Fruit fly (Drosophila melanogaster) whole organism, embryonic: Measurements from ENCODE around the gene Syx1A.

Experiments
- CG11085 ChIP-seq: fragments of 200-800 bp; sonication (Bioruptor generic); IDR thresholded peaks from 2 replicates; pipeline ENCODE4 v1.3.6; 2022; ENCODE audit warnings: missing biosample characterization, missing genetic modification characterization
- CG11398 ChIP-seq: fragments of 200-800 bp; sonication (Bioruptor generic); optimal IDR thresholded peaks from 2 replicates; lab custom pipeline; 2016; ENCODE audit warnings: missing biosample characterization, missing genetic modification characterization
- CG13775 ChIP-seq: fragments of 200-800 bp; sonication (Bioruptor generic); optimal IDR thresholded peaks from 3 replicates; lab custom pipeline; 2017; ENCODE audit warnings: missing biosample characterization, mild to moderate bottlenecking, missing genetic modification characterization
- CG14014 ChIP-seq: fragments of 200-800 bp; sonication (Bioruptor generic); IDR thresholded peaks from 2 replicates; pipeline ENCODE4 v1.3.6; 2022; ENCODE audit warnings: missing biosample characterization, missing genetic modification characterization
- CG14667 ChIP-seq: fragments of 200-800 bp; sonication (Bioruptor generic); IDR thresholded peaks from 2 replicates; pipeline ENCODE4 v1.3.6; 2022; ENCODE audit warnings: missing biosample characterization, missing genetic modification characterization
- CG15514 ChIP-seq: fragments of 200-800 bp; sonication (Bioruptor generic); optimal IDR thresholded peaks from 3 replicates; lab custom pipeline; 2017; ENCODE audit warnings: missing biosample characterization, missing genetic modification characterization, mild to moderate bottlenecking, moderate library complexity, missing genetic modification reagents
- CG16813 ChIP-seq: fragments of 200-800 bp; sonication (Bioruptor generic); IDR thresholded peaks from 3 replicates; pipeline ENCODE4 v1.3.6; 2022; ENCODE audit warnings: missing biosample characterization, missing genetic modification characterization; ENCODE audit not compliant: partially characterized antibody
- CG17802 ChIP-seq: fragments of 200-800 bp; sonication (Bioruptor generic); optimal IDR thresholded peaks from 2 replicates; lab custom pipeline; 2018; ENCODE audit warnings: missing biosample characterization, mild to moderate bottlenecking, missing genetic modification characterization, moderate library complexity
- CG2116 ChIP-seq: fragments of 200-800 bp; sonication (Bioruptor generic); optimal IDR thresholded peaks from 3 replicates; lab custom pipeline; 2018; ENCODE audit warnings: missing biosample characterization, mild to moderate bottlenecking, missing genetic modification characterization
- CG2120 ChIP-seq: fragments of 200-800 bp; sonication (Bioruptor generic); optimal IDR thresholded peaks from 3 replicates; lab custom pipeline; 2016; ENCODE audit warnings: missing biosample characterization, missing genetic modification characterization
- CG33213 ChIP-seq: fragments of 200-800 bp; sonication (Bioruptor generic); optimal IDR thresholded peaks from 3 replicates; lab custom pipeline; 2016; ENCODE audit warnings: missing biosample characterization, missing genetic modification characterization
- CG3407 ChIP-seq: fragments of 200-800 bp; sonication (Bioruptor generic); optimal IDR thresholded peaks from 2 replicates; lab custom pipeline; 2018; ENCODE audit warnings: missing biosample characterization, mild to moderate bottlenecking, missing genetic modification characterization
- CG3726 ChIP-seq: fragments of 200-800 bp; sonication (Bioruptor generic); IDR thresholded peaks from 3 replicates; pipeline ENCODE4, ENCODE4 v1.3.6; 2022; ENCODE audit warnings: missing biosample characterization, missing genetic modification characterization
- CG4328 ChIP-seq: fragments of 200-800 bp; sonication (Bioruptor generic); optimal IDR thresholded peaks from 3 replicates; lab custom pipeline; 2017; ENCODE audit warnings: missing biosample characterization, missing genetic modification reagents, missing genetic modification characterization
- CG6175 ChIP-seq: fragments of 200-800 bp; sonication (Bioruptor generic); IDR thresholded peaks from 3 replicates; pipeline ENCODE4 v1.3.6; 2022; ENCODE audit warnings: missing biosample characterization, missing genetic modification characterization
- CG6272 ChIP-seq: fragments of 200-800 bp; sonication (Bioruptor generic); IDR thresholded peaks from 2 replicates; pipeline ENCODE4 v1.3.6; 2022; ENCODE audit warnings: missing biosample characterization, missing genetic modification characterization
- CG6683 ChIP-seq: fragments of 200-800 bp; sonication (Bioruptor generic); optimal IDR thresholded peaks from 2 replicates; lab custom pipeline; 2017; ENCODE audit warnings: missing biosample characterization, mild to moderate bottlenecking, missing genetic modification characterization, missing genetic modification reagents
- CG7357 ChIP-seq: fragments of 200-800 bp; sonication (Bioruptor generic); IDR thresholded peaks from 3 replicates; pipeline ENCODE4 v1.3.6; 2022; ENCODE audit warnings: missing biosample characterization, missing genetic modification characterization
- CG8944 ChIP-seq: fragments of 200-800 bp; sonication (Bioruptor generic); optimal IDR thresholded peaks from 3 replicates; lab custom pipeline; 2016; ENCODE audit warnings: missing biosample characterization, missing genetic modification characterization
- D19B ChIP-seq: fragments of 200-800 bp; sonication (Bioruptor generic); optimal IDR thresholded peaks from 2 replicates; lab custom pipeline; 2017; ENCODE audit warnings: missing biosample characterization, mild to moderate bottlenecking, missing genetic modification characterization
- E2f2 ChIP-seq: fragments of 200-800 bp; sonication (Bioruptor generic); IDR thresholded peaks from 2 replicates; pipeline ENCODE4 v1.3.6; 2022; ENCODE audit warnings: missing biosample characterization, missing genetic modification characterization
- Eip74EF ChIP-seq, 2 experiments: fragments of 200-800 bp in 1 of 2; fragments of >200 bp in 1 of 2; sonication (Bioruptor generic) in 1 of 2; optimal IDR thresholded peaks; 2 replicates each; lab custom pipeline; 2017 to 2019; ENCODE audit warnings: missing biosample characterization in 2 of 2, missing genetic modification characterization in 2 of 2, mild to moderate bottlenecking in 1 of 2, moderate library complexity in 1 of 2
- Ets65A ChIP-seq: fragments of 200-800 bp; sonication (Bioruptor generic); peaks from one replicate; lab custom pipeline; 2016; ENCODE audit warnings: missing biosample characterization, missing genetic modification characterization
- Lhr ChIP-seq: fragments of 200-800 bp; sonication (Bioruptor generic); optimal IDR thresholded peaks from 3 replicates; lab custom pipeline; 2017; ENCODE audit warnings: mild to moderate bottlenecking, missing biosample characterization, missing genetic modification reagents, missing genetic modification characterization
- Max ChIP-seq: fragments of 200-800 bp; sonication (Bioruptor generic); optimal IDR thresholded peaks from 2 replicates; lab custom pipeline; 2016; ENCODE audit warnings: missing biosample characterization, mild to moderate bottlenecking, missing genetic modification characterization
- NFAT ChIP-seq: fragments of 200-800 bp; sonication (Bioruptor generic); IDR thresholded peaks from 2 replicates; pipeline ENCODE4 v1.3.6; 2022; ENCODE audit warnings: missing biosample characterization, missing genetic modification characterization
- Neu2 ChIP-seq: fragments of 200-800 bp; sonication (Bioruptor generic); optimal IDR thresholded peaks from 3 replicates; lab custom pipeline; 2016; ENCODE audit warnings: missing biosample characterization, missing genetic modification characterization, borderline replicate concordance
- Pdp1 ChIP-seq, 2 experiments: fragments of 200-800 bp; sonication (Bioruptor generic); optimal IDR thresholded peaks; 3 replicates each; lab custom pipeline; 2016; ENCODE audit warnings: missing biosample characterization in 2 of 2, missing genetic modification characterization in 2 of 2, mild to moderate bottlenecking in 1 of 2, moderate library complexity in 1 of 2
- TFAM ChIP-seq: fragments of 200-800 bp; sonication (Bioruptor generic); optimal IDR thresholded peaks from 2 replicates; lab custom pipeline; 2017; ENCODE audit warnings: missing biosample characterization, missing genetic modification characterization, inconsistent platforms
- Vsx1 ChIP-seq: fragments of 200-800 bp; sonication (Bioruptor generic); optimal IDR thresholded peaks from 2 replicates; lab custom pipeline; 2017; ENCODE audit warnings: missing biosample characterization, mild to moderate bottlenecking, missing genetic modification characterization, missing genetic modification reagents
- bab2 ChIP-seq: fragments of 200-800 bp; sonication (Bioruptor generic); optimal IDR thresholded peaks from 2 replicates; lab custom pipeline; 2016; ENCODE audit warnings: missing biosample characterization, missing genetic modification characterization
- bbx ChIP-seq: fragments of 200-800 bp; sonication (Bioruptor generic); IDR thresholded peaks from 2 replicates; pipeline ENCODE4 v1.3.6; 2022; ENCODE audit warnings: missing biosample characterization, missing genetic modification characterization; ENCODE audit not compliant: partially characterized antibody
- btn ChIP-seq: fragments of 200-800 bp; sonication (Bioruptor generic); optimal IDR thresholded peaks from 2 replicates; lab custom pipeline; 2016; ENCODE audit warnings: missing biosample characterization, missing genetic modification characterization
- cg ChIP-seq: fragments of 200-800 bp; sonication (Bioruptor generic); optimal IDR thresholded peaks from 3 replicates; lab custom pipeline; 2019; ENCODE audit warnings: missing biosample characterization, mild to moderate bottlenecking, missing genetic modification characterization, moderate library complexity
- chif ChIP-seq, 2 experiments: fragments of 200-800 bp; sonication (Bioruptor generic); optimal IDR thresholded peaks; 3 replicates each; lab custom pipeline; 2016; ENCODE audit warnings: missing biosample characterization in 2 of 2, missing genetic modification characterization in 2 of 2
- ci ChIP-seq: fragments of 200-800 bp; sonication (Bioruptor generic); IDR thresholded peaks from 3 replicates; pipeline ENCODE4 v1.3.6; 2022; ENCODE audit warnings: missing biosample characterization, missing genetic modification characterization
- gcm ChIP-seq: fragments of 200-800 bp; sonication (Bioruptor generic); optimal IDR thresholded peaks from 2 replicates; lab custom pipeline; 2019; ENCODE audit warnings: missing biosample characterization, mild to moderate bottlenecking, missing genetic modification characterization, moderate library complexity
- gro ChIP-seq: fragments of 200-800 bp; sonication (Bioruptor generic); optimal IDR thresholded peaks from 2 replicates; lab custom pipeline; 2016; ENCODE audit warnings: missing biosample characterization, missing genetic modification characterization
- jing ChIP-seq: fragments of 200-800 bp; sonication (Bioruptor generic); optimal IDR thresholded peaks from 2 replicates; lab custom pipeline; 2018; ENCODE audit warnings: missing biosample characterization, mild to moderate bottlenecking, missing genetic modification characterization
- nmo ChIP-seq: fragments of 200-800 bp; sonication (Bioruptor generic); optimal IDR thresholded peaks from 2 replicates; lab custom pipeline; 2018; ENCODE audit warnings: missing biosample characterization, mild to moderate bottlenecking, missing genetic modification characterization, moderate library complexity
- p53 ChIP-seq: fragments of 200-800 bp; sonication (Bioruptor generic); optimal IDR thresholded peaks from 2 replicates; lab custom pipeline; 2016; ENCODE audit warnings: missing biosample characterization, missing genetic modification characterization
- peb ChIP-seq: fragments of 200-800 bp; sonication (Bioruptor generic); IDR thresholded peaks from 2 replicates; pipeline ENCODE4 v1.3.6; 2022; ENCODE audit warnings: missing biosample characterization, missing genetic modification characterization
- pita ChIP-seq: fragments of 200-800 bp; sonication (Bioruptor generic); optimal IDR thresholded peaks from 2 replicates; lab custom pipeline; 2017; ENCODE audit warnings: missing biosample characterization, mild to moderate bottlenecking, missing genetic modification characterization
- sima ChIP-seq: fragments of 200-800 bp; sonication (Bioruptor generic); optimal IDR thresholded peaks from 2 replicates; lab custom pipeline; 2016; ENCODE audit warnings: missing biosample characterization, missing genetic modification characterization
- stc ChIP-seq: fragments of 200-800 bp; sonication (Bioruptor generic); IDR thresholded peaks from 2 replicates; pipeline ENCODE4 v1.3.6; 2022; ENCODE audit warnings: missing biosample characterization, missing genetic modification characterization
- vvl ChIP-seq: fragments of 200-800 bp; sonication (Bioruptor generic); IDR thresholded peaks from 2 replicates; pipeline ENCODE4 v1.3.6; 2022; ENCODE audit warnings: missing biosample characterization, missing genetic modification characterization
- zen ChIP-seq: fragments of 200-800 bp; sonication (Bioruptor generic); optimal IDR thresholded peaks from 3 replicates; lab custom pipeline; 2018; ENCODE audit warnings: missing biosample characterization, mild to moderate bottlenecking, missing genetic modification characterization, moderate library complexity

The Syx1A gene

DNA sequence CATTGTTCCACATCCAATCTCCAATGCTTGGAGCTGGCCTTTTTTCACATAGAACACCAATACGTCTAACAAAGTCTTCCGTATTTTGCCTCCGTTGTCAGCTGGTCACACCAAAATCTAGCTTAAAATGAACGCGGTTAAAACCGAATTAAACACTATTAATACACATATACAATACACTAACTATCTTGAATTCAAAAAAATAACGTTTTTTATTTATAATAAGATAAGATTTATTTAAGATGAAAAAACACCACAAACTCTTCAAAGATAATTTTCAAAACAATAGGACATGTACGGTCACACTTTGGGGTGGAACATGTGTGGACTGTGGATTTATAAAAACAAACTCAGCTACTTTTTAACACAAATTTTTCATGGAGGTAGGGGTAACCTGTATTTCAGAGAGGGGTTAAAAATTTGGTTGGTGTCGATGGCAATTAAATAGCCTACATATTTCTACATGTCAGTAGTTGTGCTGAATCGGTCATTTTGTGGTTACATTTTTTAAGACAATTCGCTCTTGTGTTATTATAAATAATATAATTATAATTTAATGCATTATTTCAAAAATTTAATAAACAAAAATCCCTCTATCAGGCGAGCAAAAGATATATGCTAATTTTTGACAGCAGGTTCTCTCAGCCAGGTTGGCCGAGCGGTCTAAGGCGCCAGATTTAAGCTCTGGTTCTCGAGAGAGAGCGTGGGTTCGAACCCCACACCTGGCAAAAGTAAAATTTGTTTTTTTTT, 6.9 kb upstream of the Syx1A start, which contains the start of gene CG13605 (continued):
- TF ChIP-seq CG2120 (GFP tag; lab: Kevin White, UChicago) = peak; percentile 84
- 0 out of 2 replicates have a peak, but pooled peaks have one; percentile 22 for TF ChIP-seq CG14667
- TF ChIP-seq CG8944 (GFP tag; lab: Kevin White, UChicago) = peak; percentile 0

DNA sequence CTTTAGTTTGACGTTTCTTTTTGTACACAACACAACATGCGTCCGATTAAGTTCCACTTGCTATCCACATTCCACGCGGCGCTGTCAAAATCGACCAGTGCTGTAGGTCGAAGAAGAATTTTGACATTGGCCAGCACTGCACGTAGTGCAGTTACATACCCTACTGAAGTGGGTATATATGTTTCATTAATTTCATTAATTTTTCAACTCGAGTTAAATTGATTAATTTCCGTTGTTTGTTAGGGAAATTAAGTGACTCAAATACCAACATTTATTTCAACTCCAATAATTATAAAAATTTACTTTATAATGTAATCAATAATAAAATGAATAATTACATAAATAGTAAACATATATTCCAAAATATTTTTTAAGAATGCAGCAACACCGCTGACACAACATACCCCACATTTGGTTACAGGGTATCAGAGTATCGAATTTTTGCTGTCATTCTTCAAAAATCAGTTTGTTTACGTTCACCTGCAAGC, 3.4 kb upstream of the Syx1A start, which contains the start of the genes eIF4EHP and CG18428:
Gene eIF4EHP (minus strand): TSS at position 59 of the 488 bp plus-strand sequence.
Gene CG18428 (plus strand): TSS at position 435 of the 488 bp plus-strand sequence.
- TF ChIP-seq Ets65A (peak; percentile 98), nmo (GFP tag; lab: Kevin White, UChicago) (peak; percentile 100), Lhr (GFP tag; lab: Kevin White, UChicago) (peak; percentile 95), CG4328 (GFP tag; lab: Kevin White, UChicago) (peak; percentile 99), Max (peak; percentile 97), stc (GFP tag; lab: Robert Waterston, UW) (no peak), CG15514 (GFP tag; lab: Kevin White, UChicago) (peak; percentile 95), p53 (GFP tag; lab: Kevin White, UChicago) (peak; percentile 4), CG13775 (peak; percentile 99), NFAT (peak; percentile 98), CG33213 (GFP tag; lab: Kevin White, UChicago) (peak; percentile 85), CG3726 (GFP tag; lab: Robert Waterston, UW) (no peak; the same call in 2 of the 3 replicates), Eip74EF (GFP tag; optimal IDR thresholded peaks at IDR 0.05; lab: Kevin White, UChicago) (peak in 1 of 2 experiments; percentile 99), CG11085 (GFP tag; lab: Robert Waterston, UW) (no peak), CG14014 (no peak), gro (peak; percentile 78), TFAM (GFP tag; lab: Kevin White, UChicago) (peak; percentile 87), CG17802 (peak; percentile 88), E2f2 (no peak), bbx (GFP tag; lab: Robert Waterston, UW) (no peak), peb (no peak; the same call in none of the 2 replicates), Neu2 (GFP tag; lab: Kevin White, UChicago) (no peak), cg (GFP tag; lab: Kevin White, UChicago) (peak; percentile 54), Vsx1 (GFP tag; lab: Kevin White, UChicago) (peak; percentile 94), CG11398 (GFP tag; lab: Kevin White, UChicago) (peak; percentile 79), bab2 (GFP tag; lab: Kevin White, UChicago) (peak; percentile 85), pita (GFP tag; lab: Kevin White, UChicago) (no peak), CG6272 (GFP tag; lab: Robert Waterston, UW) (peak; percentile 98), ci (no peak; the same call in 2 of the 3 replicates), CG2116 (GFP tag; lab: Kevin White, UChicago) (peak; percentile 89), btn (GFP tag; lab: Kevin White, UChicago) (peak; percentile 62), CG6683 (GFP tag; lab: Kevin White, UChicago) (peak; percentile 96), zen (tag; lab: Kevin White, UChicago) (peak; percentile 99), chif (GFP tag; optimal IDR thresholded peaks at IDR 0.05; lab: Kevin White, UChicago) (peak; percentile 79 to 88), gcm (GFP tag; lab: Kevin White, UChicago) (peak; percentile 100), jing (GFP tag; lab: Kevin White, UChicago) (peak; percentile 96), CG16813 (GFP tag; lab: Robert Waterston, UW) (no peak), CG3407 (GFP tag; lab: Kevin White, UChicago) (peak; percentile 95), CG7357 (peak; percentile 98), D19B (GFP tag; lab: Kevin White, UChicago) (peak; percentile 99), CG6175 (no peak; the same call in none of the 3 replicates), Pdp1 (GFP tag; optimal IDR thresholded peaks at IDR 0.05; lab: Kevin White, UChicago) (peak; percentile 85 to 86), vvl (GFP tag; lab: Robert Waterston, UW) (no peak), sima (GFP tag; lab: Kevin White, UChicago) (peak; percentile 36)
